Worm (Caenorhabditis elegans) whole organism, L1 larva: ENCODE data around the gene ung-1.

Experiments
- C04F5.9 ChIP-seq: sonication (generic microtip); optimal IDR thresholded peaks from 2 replicates; lab custom pipeline; 2016; ENCODE audit warnings: missing genetic modification characterization, missing compliant biosample characterization
- C16A3.4 ChIP-seq: fragments of 150-350 bp; optimal IDR thresholded peaks from 2 replicates; lab custom pipeline; 2014; ENCODE audit warnings: missing biosample characterization, missing genetic modification characterization
- C34B4.2 ChIP-seq: sonication (generic microtip); optimal IDR thresholded peaks from 2 replicates; lab custom pipeline; 2017; ENCODE audit warnings: mild to moderate bottlenecking, missing genetic modification characterization, missing compliant biosample characterization
- F16B12.6 ChIP-seq: fragments of 150-350 bp; optimal IDR thresholded peaks from 2 replicates; lab custom pipeline; 2014; ENCODE audit warnings: missing biosample characterization, missing genetic modification characterization
- aha-1 ChIP-seq: fragments of 150-350 bp; optimal IDR thresholded peaks from 2 replicates; lab custom pipeline; 2014; ENCODE audit warnings: missing biosample characterization, missing genetic modification characterization
- alr-1 ChIP-seq: fragments of 200-800 bp; sonication (Bioruptor generic); optimal IDR thresholded peaks from 2 replicates; lab custom pipeline; 2018; ENCODE audit warnings: borderline replicate concordance, mild to moderate bottlenecking, missing genetic modification characterization, missing compliant biosample characterization
- ama-1 ChIP-seq: fragments of 150-350 bp; optimal IDR thresholded peaks from 2 replicates; lab custom pipeline; 2014
- ceh-63 ChIP-seq: fragments of 200-800 bp; sonication (Bioruptor generic); optimal IDR thresholded peaks from 2 replicates; lab custom pipeline; 2018; ENCODE audit warnings: mild to moderate bottlenecking, missing genetic modification characterization, missing compliant biosample characterization
- ces-1 ChIP-seq: fragments of 150-350 bp; optimal IDR thresholded peaks from 2 replicates; lab custom pipeline; 2014; ENCODE audit warnings: missing biosample characterization, missing genetic modification reagents, missing genetic modification characterization
- dpl-1 ChIP-seq, 3 experiments: fragments of 150-350 bp in 2 of 3; sonication (generic microtip) in 1 of 3; optimal IDR thresholded peaks; 2 replicates each; lab custom pipeline; 2014 to 2017; ENCODE audit warnings: missing biosample characterization in 3 of 3, missing genetic modification characterization in 3 of 3, missing genetic modification reagents in 3 of 3
- efl-1 ChIP-seq, 4 experiments: fragments of 150-350 bp; optimal IDR thresholded peaks in 3 of 4; peaks in 1 of 4; 1 replicate in 1 of 4; 2 replicates in 3 of 4; lab custom pipeline; 2014; ENCODE audit warnings: missing biosample characterization in 2 of 4, missing genetic modification characterization in 2 of 4, missing genetic modification reagents in 2 of 4
- efl-3 ChIP-seq: fragments of 200-800 bp; sonication (Bioruptor generic); optimal IDR thresholded peaks from 2 replicates; lab custom pipeline; 2018; ENCODE audit warnings: mild to moderate bottlenecking, missing genetic modification characterization, missing compliant biosample characterization
- egl-13 ChIP-seq: sonication (generic microtip); optimal IDR thresholded peaks from 2 replicates; lab custom pipeline; 2016; ENCODE audit warnings: missing genotype, missing genetic modification reagents, missing genetic modification characterization, missing compliant biosample characterization
- elt-2 ChIP-seq: sonication (generic microtip); optimal IDR thresholded peaks from 2 replicates; lab custom pipeline; 2016; ENCODE audit warnings: missing genetic modification characterization, mild to moderate bottlenecking, inconsistent platforms, missing compliant biosample characterization, missing genetic modification reagents
- fkh-10 ChIP-seq: sonication (generic microtip); optimal IDR thresholded peaks from 2 replicates; lab custom pipeline; 2017; ENCODE audit warnings: missing biosample characterization, missing genetic modification reagents, missing genetic modification characterization
- fkh-8 ChIP-seq: sonication (generic microtip); optimal IDR thresholded peaks from 2 replicates; lab custom pipeline; 2016; ENCODE audit warnings: mild to moderate bottlenecking, missing genetic modification characterization, missing compliant biosample characterization
- fos-1 ChIP-seq: fragments of 150-350 bp; optimal IDR thresholded peaks from 2 replicates; lab custom pipeline; 2014; ENCODE audit warnings: missing biosample characterization, missing genetic modification characterization
- grh-1 ChIP-seq: fragments of 200-800 bp; sonication (Bioruptor generic); IDR thresholded peaks from 2 replicates; pipeline ENCODE4 v1.3.6; 2022; ENCODE audit warnings: missing genetic modification reagents, missing genetic modification characterization, missing compliant biosample characterization
- hlh-4 ChIP-seq: sonication (generic microtip); optimal IDR thresholded peaks from 2 replicates; lab custom pipeline; 2016; ENCODE audit warnings: mild to moderate bottlenecking, missing genetic modification characterization, missing compliant biosample characterization
- irx-1 ChIP-seq: sonication (generic microtip); optimal IDR thresholded peaks from 2 replicates; lab custom pipeline; 2016; ENCODE audit warnings: missing genetic modification characterization, missing compliant biosample characterization
- isw-1 ChIP-seq: fragments of 200-800 bp; sonication (Bioruptor generic); IDR thresholded peaks from 2 replicates; pipeline ENCODE4 v1.3.6; 2022; ENCODE audit warnings: missing genetic modification characterization, missing compliant biosample characterization
- jun-1 ChIP-seq: fragments of 150-350 bp; optimal IDR thresholded peaks from 2 replicates; lab custom pipeline; 2014; ENCODE audit warnings: missing biosample characterization, missing genetic modification reagents, missing genetic modification characterization
- lin-13 ChIP-seq: fragments of 150-350 bp; optimal IDR thresholded peaks from 2 replicates; lab custom pipeline; 2014; ENCODE audit warnings: missing biosample characterization, missing genetic modification reagents, missing genetic modification characterization
- lin-35 ChIP-seq, 2 experiments: fragments of 150-350 bp; optimal IDR thresholded peaks; 2 replicates each; lab custom pipeline; 2014; ENCODE audit warnings: missing biosample characterization in 2 of 2, missing genetic modification characterization in 2 of 2, missing genetic modification reagents in 2 of 2
- lin-39 ChIP-seq: fragments of 150-350 bp; optimal IDR thresholded peaks from 2 replicates; lab custom pipeline; 2014; ENCODE audit warnings: missing biosample characterization, missing genetic modification reagents, missing genetic modification characterization
- mef-2 ChIP-seq: fragments of 150-350 bp; optimal IDR thresholded peaks from 2 replicates; lab custom pipeline; 2014; ENCODE audit warnings: missing biosample characterization, missing genetic modification characterization
- mep-1 ChIP-seq: fragments of 150-350 bp; optimal IDR thresholded peaks from 2 replicates; lab custom pipeline; 2014; ENCODE audit warnings: missing biosample characterization, missing genetic modification characterization
- nhr-11 ChIP-seq: fragments of 150-350 bp; optimal IDR thresholded peaks from 2 replicates; lab custom pipeline; 2014; ENCODE audit warnings: missing biosample characterization, missing genetic modification characterization
- nhr-19 ChIP-seq: fragments of 200-800 bp; sonication (Bioruptor generic); conservative IDR thresholded peaks from 2 replicates; pipeline ENCODE4 v1.3.6; 2022; ENCODE audit warnings: missing genetic modification characterization, missing compliant biosample characterization
- nhr-20 ChIP-seq: sonication (generic microtip); optimal IDR thresholded peaks from 2 replicates; lab custom pipeline; 2016; ENCODE audit warnings: mild to moderate bottlenecking, missing genetic modification characterization, missing compliant biosample characterization
- nhr-237 ChIP-seq: fragments of 150-350 bp; optimal IDR thresholded peaks from 2 replicates; lab custom pipeline; 2014; ENCODE audit warnings: missing biosample characterization, missing genetic modification characterization
- nhr-28 ChIP-seq: fragments of 150-350 bp; optimal IDR thresholded peaks from 2 replicates; lab custom pipeline; 2014; ENCODE audit warnings: missing biosample characterization, missing genetic modification characterization
- nhr-47 ChIP-seq: sonication (generic microtip); optimal IDR thresholded peaks from 2 replicates; lab custom pipeline; 2016; ENCODE audit warnings: mild to moderate bottlenecking, missing genetic modification characterization, moderate library complexity, missing compliant biosample characterization
- nhr-71 ChIP-seq: sonication (generic microtip); optimal IDR thresholded peaks from 2 replicates; lab custom pipeline; 2016; ENCODE audit warnings: mild to moderate bottlenecking, missing genetic modification characterization, moderate library complexity, missing compliant biosample characterization
- nhr-76 ChIP-seq: sonication (generic microtip); optimal IDR thresholded peaks from 2 replicates; lab custom pipeline; 2017; ENCODE audit warnings: missing biosample characterization, missing genetic modification characterization
- nhr-77 ChIP-seq: fragments of 150-350 bp; optimal IDR thresholded peaks from 2 replicates; lab custom pipeline; 2014; ENCODE audit warnings: missing biosample characterization, missing genetic modification characterization
- nhr-85 ChIP-seq: sonication (generic microtip); peaks from one replicate; lab custom pipeline; 2016; ENCODE audit warnings: missing genetic modification characterization, inconsistent platforms, missing compliant biosample characterization
- pax-3 ChIP-seq: fragments of 200-800 bp; sonication (Bioruptor generic); optimal IDR thresholded peaks from 2 replicates; lab custom pipeline; 2018; ENCODE audit warnings: mild to moderate bottlenecking, missing genetic modification characterization, moderate library complexity, missing compliant biosample characterization
- pqm-1 ChIP-seq: sonication (generic microtip); optimal IDR thresholded peaks from 3 replicates; lab custom pipeline; 2017; ENCODE audit warnings: missing biosample characterization, missing genetic modification characterization
- skn-1 ChIP-seq: fragments of 150-350 bp; optimal IDR thresholded peaks from 2 replicates; lab custom pipeline; 2014; ENCODE audit warnings: missing biosample characterization, missing genetic modification characterization
- snpc-4 ChIP-seq: fragments of 150-350 bp; optimal IDR thresholded peaks from 2 replicates; lab custom pipeline; 2014; ENCODE audit warnings: missing biosample characterization, missing genetic modification characterization
- snu-23 ChIP-seq: sonication (generic microtip); optimal IDR thresholded peaks from 2 replicates; lab custom pipeline; 2016; ENCODE audit warnings: missing genetic modification characterization, missing compliant biosample characterization
- sup-37 ChIP-seq: fragments of 200-800 bp; sonication (Bioruptor generic); optimal IDR thresholded peaks from 2 replicates; lab custom pipeline; 2018; ENCODE audit warnings: mild to moderate bottlenecking, missing genetic modification characterization, missing compliant biosample characterization
- swsn-7 ChIP-seq: sonication (generic microtip); optimal IDR thresholded peaks from 2 replicates; lab custom pipeline; 2016; ENCODE audit warnings: missing genetic modification characterization, missing compliant biosample characterization
- tbx-2 ChIP-seq: sonication (generic microtip); optimal IDR thresholded peaks from 2 replicates; lab custom pipeline; 2016; ENCODE audit warnings: missing genetic modification characterization, missing compliant biosample characterization
- tlp-1 ChIP-seq: fragments of 150-350 bp; optimal IDR thresholded peaks from 2 replicates; lab custom pipeline; 2014; ENCODE audit warnings: missing biosample characterization, missing genetic modification characterization
- unc-30 ChIP-seq: sonication (generic microtip); optimal IDR thresholded peaks from 2 replicates; lab custom pipeline; 2017; ENCODE audit warnings: missing biosample characterization, missing genetic modification characterization
- unc-86 ChIP-seq: sonication (generic microtip); optimal IDR thresholded peaks from 2 replicates; lab custom pipeline; 2016; ENCODE audit warnings: missing genetic modification characterization, missing compliant biosample characterization
- unc-98 ChIP-seq: fragments of 200-800 bp; sonication (Bioruptor generic); IDR thresholded peaks from 2 replicates; pipeline ENCODE4 v1.3.6; 2022; ENCODE audit warnings: missing genetic modification characterization, missing compliant biosample characterization
- ztf-11 ChIP-seq, 2 experiments: sonication (generic microtip); optimal IDR thresholded peaks; 2 replicates each; lab custom pipeline; 2016 to 2017; ENCODE audit warnings: missing genetic modification characterization in 2 of 2, missing biosample characterization in 1 of 2, missing compliant biosample characterization in 1 of 2
- ztf-4 ChIP-seq: fragments of 150-350 bp; optimal IDR thresholded peaks from 2 replicates; lab custom pipeline; 2014; ENCODE audit warnings: missing biosample characterization, missing genetic modification characterization

The ung-1 gene

DNA sequence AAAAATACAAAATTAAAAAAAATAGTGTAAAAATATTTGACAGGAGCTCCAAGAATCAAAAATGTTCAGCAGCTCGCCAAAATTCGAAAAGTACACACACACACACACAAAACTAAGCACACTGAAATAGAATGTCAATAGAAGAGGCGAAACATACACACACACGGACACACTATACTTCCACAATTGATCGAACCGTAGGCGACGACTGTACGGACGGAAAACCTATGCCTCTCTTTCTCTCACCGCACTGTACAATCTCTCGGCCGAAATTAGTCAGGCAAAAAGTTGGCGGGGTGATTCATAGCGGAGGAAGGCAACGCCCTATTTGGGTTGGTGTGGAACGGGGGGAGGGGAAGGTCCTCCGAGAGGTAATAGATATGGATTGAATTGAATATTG is 26.4 kb downstream of the ung-1 start:
- TF ChIP-seq ces-1 (GFP tag; lab: Kevin White, UChicago) (no peak), nhr-237 (tag; lab: Kevin White, UChicago) (no peak), tlp-1 (tag; lab: Kevin White, UChicago) (no peak), nhr-19 (GFP tag; lab: Robert Waterston, UW) (no peak), mef-2 (tag; lab: Kevin White, UChicago) (no peak), sup-37 (GFP tag; lab: Kevin White, UChicago) (no peak), nhr-71 (tag; lab: Kevin White, UChicago) (no peak), pqm-1 (tag; lab: Kevin White, UChicago) (no peak), alr-1 (tag; lab: Kevin White, UChicago) (no peak), nhr-11 (tag; lab: Kevin White, UChicago) (no peak), fkh-10 (GFP tag; lab: Kevin White, UChicago) (no peak), ztf-4 (tag; lab: Kevin White, UChicago) (no peak), aha-1 (tag; lab: Kevin White, UChicago) (no peak), ztf-11 (tag; optimal IDR thresholded peaks at IDR 0.05; lab: Kevin White, UChicago) (no peak), irx-1 (no peak), nhr-85 (tag; lab: Kevin White, UChicago) (no peak), C34B4.2 (tag; lab: Kevin White, UChicago) (no peak), nhr-28 (no peak), pax-3 (tag; lab: Kevin White, UChicago) (no peak), swsn-7 (tag; lab: Kevin White, UChicago) (no peak), nhr-76 (tag; lab: Kevin White, UChicago) (no peak), fkh-8 (tag; lab: Kevin White, UChicago) (no peak), ceh-63 (GFP tag; lab: Kevin White, UChicago) (no peak), fos-1 (tag; lab: Kevin White, UChicago) (no peak), dpl-1 (GFP tag; optimal IDR thresholded peaks at IDR 0.05; lab: Kevin White, UChicago) (no peak), unc-30 (tag; lab: Kevin White, UChicago) (no peak), F16B12.6 (tag; lab: Kevin White, UChicago) (no peak), C16A3.4 (tag; lab: Kevin White, UChicago) (peak; percentile 5), isw-1 (no peak), jun-1 (no peak), lin-35 (GFP tag; optimal IDR thresholded peaks at IDR 0.05; lab: Kevin White, UChicago) (peak in 1 of 2 experiments; percentile 47), mep-1 (tag; lab: Kevin White, UChicago) (peak; percentile 46), unc-86 (tag; lab: Kevin White, UChicago) (no peak), unc-98 (GFP tag; lab: Robert Waterston, UW) (no peak), skn-1 (tag; lab: Kevin White, UChicago) (peak; percentile 2), snu-23 (GFP tag; lab: Kevin White, UChicago) (no peak), elt-2 (tag; lab: Kevin White, UChicago) (no peak), hlh-4 (tag; lab: Kevin White, UChicago) (no peak), nhr-77 (tag; lab: Kevin White, UChicago) (no peak), ama-1 (lab: Kevin White, UChicago) (no peak), lin-13 (no peak), C04F5.9 (tag; lab: Kevin White, UChicago) (no peak), nhr-20 (peak; percentile 3), efl-1 (optimal IDR thresholded peaks at IDR 0.05; lab: Kevin White, UChicago) (no peak), efl-1 (GFP tag; optimal IDR thresholded peaks at IDR 0.05 in 1 of 2; lab: Kevin White, UChicago) (peak in 1 of 2 experiments; percentile 41), efl-3 (GFP tag; lab: Kevin White, UChicago) (no peak), egl-13 (tag; lab: Kevin White, UChicago) (no peak), snpc-4 (tag; lab: Kevin White, UChicago) (no peak), lin-39 (tag; lab: Kevin White, UChicago) (no peak), tbx-2 (tag; lab: Kevin White, UChicago) (no peak), nhr-47 (tag; lab: Kevin White, UChicago) (no peak), grh-1 (no peak)
